Worm (Caenorhabditis elegans) whole organism, L3 larva: ENCODE results near the gene B0524.5.

ENCODE experiments used
- R02D3.7 ChIP-seq: fragments of 150-350 bp; optimal IDR thresholded peaks from 2 replicates; lab custom pipeline; 2014; ENCODE audit warnings: missing biosample characterization, missing genetic modification characterization
- ZK546.5 ChIP-seq: sonication (generic microtip); optimal IDR thresholded peaks from 2 replicates; lab custom pipeline; 2017; ENCODE audit warnings: missing biosample characterization, missing genetic modification characterization
- ama-1 ChIP-seq: fragments of 150-350 bp; optimal IDR thresholded peaks from 2 replicates; lab custom pipeline; 2018
- ceh-28 ChIP-seq: fragments of 150-350 bp; optimal IDR thresholded peaks from 2 replicates; lab custom pipeline; 2014; ENCODE audit warnings: missing biosample characterization, missing genetic modification reagents, missing genetic modification characterization
- daf-12 ChIP-seq: fragments of 150-350 bp; optimal IDR thresholded peaks from 2 replicates; lab custom pipeline; 2014; ENCODE audit warnings: missing biosample characterization, missing genetic modification reagents, missing genetic modification characterization
- egl-27 ChIP-seq: sonication (generic microtip); optimal IDR thresholded peaks from 4 replicates; lab custom pipeline; 2017; ENCODE audit warnings: missing biosample characterization, missing genetic modification reagents, missing genetic modification characterization
- elt-1 ChIP-seq: fragments of 150-350 bp; optimal IDR thresholded peaks from 2 replicates; lab custom pipeline; 2014; ENCODE audit warnings: missing biosample characterization, missing genetic modification characterization
- elt-2 ChIP-seq: sonication (generic microtip); optimal IDR thresholded peaks from 2 replicates; lab custom pipeline; 2016; ENCODE audit warnings: missing genetic modification reagents, mild to moderate bottlenecking, missing genetic modification characterization, missing compliant biosample characterization
- elt-3 ChIP-seq, 3 experiments: fragments of 150-350 bp in 1 of 3; sonication (generic microtip) in 2 of 3; optimal IDR thresholded peaks; 2 replicates in 2 of 3; 4 replicates in 1 of 3; lab custom pipeline; 2014 to 2017; ENCODE audit warnings: missing biosample characterization in 3 of 3, missing genetic modification characterization in 3 of 3
- eor-1 ChIP-seq, 2 experiments: fragments of 150-350 bp; optimal IDR thresholded peaks; 2 replicates each; lab custom pipeline; 2014 to 2018; ENCODE audit warnings: missing biosample characterization in 2 of 2, missing genetic modification characterization in 2 of 2
- jun-1 ChIP-seq: fragments of 150-350 bp; optimal IDR thresholded peaks from 2 replicates; lab custom pipeline; 2014; ENCODE audit warnings: missing biosample characterization, missing genetic modification reagents, missing genetic modification characterization
- lin-15B ChIP-seq: fragments of 150-350 bp; optimal IDR thresholded peaks from 2 replicates; lab custom pipeline; 2014; ENCODE audit warnings: missing biosample characterization, missing genetic modification characterization
- lin-39 ChIP-seq: fragments of 150-350 bp; optimal IDR thresholded peaks from 2 replicates; lab custom pipeline; 2018; ENCODE audit warnings: missing biosample characterization, missing genetic modification reagents, missing genetic modification characterization
- lsy-12 ChIP-seq: sonication (generic microtip); optimal IDR thresholded peaks from 2 replicates; lab custom pipeline; 2016; ENCODE audit warnings: mild to moderate bottlenecking, missing genetic modification characterization, missing compliant biosample characterization
- mdl-1 ChIP-seq: fragments of 150-350 bp; optimal IDR thresholded peaks from 2 replicates; lab custom pipeline; 2014; ENCODE audit warnings: missing biosample characterization, missing genetic modification characterization
- mml-1 ChIP-seq: fragments of 150-350 bp; sonication (generic microtip); optimal IDR thresholded peaks from 3 replicates; lab custom pipeline; 2014; ENCODE audit warnings: missing biosample characterization, missing genetic modification characterization
- nfya-1 ChIP-seq: sonication (generic microtip); optimal IDR thresholded peaks from 2 replicates; lab custom pipeline; 2017; ENCODE audit warnings: missing genetic modification characterization, mild to moderate bottlenecking, missing compliant biosample characterization, antibody characterized with exemption, moderate library complexity; ENCODE audit not compliant: insufficient read depth
- nhr-11 ChIP-seq: fragments of 150-350 bp; optimal IDR thresholded peaks from 2 replicates; lab custom pipeline; 2014; ENCODE audit warnings: missing biosample characterization, missing genetic modification characterization
- nhr-23 ChIP-seq: fragments of 150-350 bp; optimal IDR thresholded peaks from 2 replicates; lab custom pipeline; 2014; ENCODE audit warnings: missing biosample characterization, missing genetic modification reagents, missing genetic modification characterization
- nhr-25 ChIP-seq: sonication (generic microtip); optimal IDR thresholded peaks from 2 replicates; lab custom pipeline; 2017; ENCODE audit warnings: missing biosample characterization, missing genetic modification characterization
- nhr-43 ChIP-seq: sonication (generic microtip); optimal IDR thresholded peaks from 2 replicates; lab custom pipeline; 2016; ENCODE audit warnings: mild to moderate bottlenecking, missing genetic modification characterization, missing compliant biosample characterization; ENCODE audit not compliant: poor library complexity, severe bottlenecking
- nhr-67 ChIP-seq: fragments of 150-350 bp; optimal IDR thresholded peaks from 2 replicates; lab custom pipeline; 2014; ENCODE audit warnings: missing biosample characterization, missing genetic modification characterization
- nhr-76 ChIP-seq: fragments of 150-350 bp; sonication (generic microtip); optimal IDR thresholded peaks from 5 replicates; lab custom pipeline; 2014; ENCODE audit warnings: missing biosample characterization, missing genetic modification characterization
- pqm-1 ChIP-seq: fragments of 150-350 bp; optimal IDR thresholded peaks from 2 replicates; lab custom pipeline; 2017; ENCODE audit warnings: missing biosample characterization, missing genetic modification characterization, inconsistent platforms
- sea-2 ChIP-seq: fragments of 150-350 bp; sonication (generic microtip); optimal IDR thresholded peaks from 4 replicates; lab custom pipeline; 2014; ENCODE audit warnings: missing biosample characterization, missing genetic modification reagents, missing genetic modification characterization
- skn-1 ChIP-seq: fragments of 150-350 bp; optimal IDR thresholded peaks from 2 replicates; lab custom pipeline; 2014; ENCODE audit warnings: missing biosample characterization, missing genetic modification characterization
- unc-39 ChIP-seq: sonication (generic microtip); optimal IDR thresholded peaks from 4 replicates; lab custom pipeline; 2017; ENCODE audit warnings: missing biosample characterization, missing genetic modification characterization
- unc-62 ChIP-seq: fragments of 150-350 bp; sonication (generic microtip); optimal IDR thresholded peaks from 4 replicates; lab custom pipeline; 2014; ENCODE audit warnings: missing biosample characterization, missing genetic modification reagents, missing genetic modification characterization
- zag-1 ChIP-seq: fragments of 150-350 bp; optimal IDR thresholded peaks from 2 replicates; lab custom pipeline; 2014; ENCODE audit warnings: missing biosample characterization, missing genetic modification characterization

B0524.5 gene

ce11 chrIII:1892147-1892546 lies 1.5 kb downstream of the B0524.5 start:
- peak; percentile 95 for TF ChIP-seq ceh-28 (tag; lab: Kevin White, UChicago)
- TF ChIP-seq, all 47 proteins: peak for 1; not testable (repeated sequence) for 46

ce11 chrIII:1887354-1887753 lies 6.3 kb downstream of the B0524.5 start, which contains the start of gene B0524.3:
Gene B0524.3 (plus strand): TSS chrIII:1887654.
- TF ChIP-seq lin-15B (tag; lab: Kevin White, UChicago), result no peak
- TF ChIP-seq sea-2, result no peak
- no peak for TF ChIP-seq unc-62 (GFP tag; lab: Kevin White, UChicago)
- no peak for TF ChIP-seq nfya-1
- no peak for TF ChIP-seq elt-2 (tag; lab: Kevin White, UChicago)
- TF ChIP-seq mdl-1 (tag; lab: Kevin White, UChicago), result no peak
- TF ChIP-seq nhr-25, result no peak
- no peak for TF ChIP-seq nhr-67 (tag; lab: Kevin White, UChicago)
- TF ChIP-seq ama-1 (lab: Kevin White, UChicago), result no peak
- TF ChIP-seq nhr-11 (tag; lab: Kevin White, UChicago), result no peak
- TF ChIP-seq nhr-23, result no peak
- TF ChIP-seq lsy-12, result no peak
- TF ChIP-seq elt-1 (tag; lab: Kevin White, UChicago), result no peak
- no peak for TF ChIP-seq ceh-28 (tag; lab: Kevin White, UChicago)
- no peak for TF ChIP-seq daf-12 (tag; lab: Kevin White, UChicago)
- TF ChIP-seq nhr-43 (tag; lab: Kevin White, UChicago), result no peak
- TF ChIP-seq, all 47 proteins: peak for 0

ce11 chrIII:1886914-1887313 lies 6.8 kb downstream of the B0524.5 start:
- TF ChIP-seq nhr-25 (no peak), sea-2 (no peak), R02D3.7 (tag; lab: Kevin White, UChicago) (no peak), nfya-1 (no peak), ceh-28 (tag; lab: Kevin White, UChicago) (peak; percentile 83), lin-15B (tag; lab: Kevin White, UChicago) (no peak)

ce11 chrIII:1882678-1883077 lies 11.0 kb downstream of the B0524.5 start:
- TF ChIP-seq R02D3.7 (tag; lab: Kevin White, UChicago), result no peak
- TF ChIP-seq elt-2 (tag; lab: Kevin White, UChicago), result no peak
- no peak for TF ChIP-seq nhr-67 (tag; lab: Kevin White, UChicago)
- TF ChIP-seq ceh-28 (tag; lab: Kevin White, UChicago), result peak; percentile 88
- TF ChIP-seq, all 47 proteins: peak for 1

ce11 chrIII:1880221-1880620 lies 13.5 kb downstream of the B0524.5 start:
- TF ChIP-seq pqm-1 (tag; lab: Kevin White, UChicago) (no peak), ceh-28 (tag; lab: Kevin White, UChicago) (peak; percentile 94), ZK546.5 (tag; lab: Kevin White, UChicago) (no peak)

ce11 chrIII:1878918-1879317 lies 14.8 kb downstream of the B0524.5 start:
- TF ChIP-seq elt-1 (tag; lab: Kevin White, UChicago), result no peak
- peak; percentile 99 for TF ChIP-seq ceh-28 (tag; lab: Kevin White, UChicago)

ce11 chrIII:1878065-1878464 lies 15.6 kb downstream of the B0524.5 start, which contains the start of gene smi-1:
Gene smi-1 (plus strand): TSS chrIII:1878365.
- TF ChIP-seq egl-27 (no peak), lsy-12 (no peak), mml-1 (no peak), skn-1 (tag; lab: Kevin White, UChicago) (no peak), lin-39 (no peak), zag-1 (tag; lab: Kevin White, UChicago) (no peak), nhr-76 (tag; lab: Kevin White, UChicago) (no peak), nhr-67 (tag; lab: Kevin White, UChicago) (no peak), ceh-28 (tag; lab: Kevin White, UChicago) (no peak), nhr-23 (no peak), daf-12 (tag; lab: Kevin White, UChicago) (no peak), lin-15B (tag; lab: Kevin White, UChicago) (no peak), nfya-1 (no peak), eor-1 (tag; optimal IDR thresholded peaks at IDR 0.05; lab: Kevin White, UChicago) (no peak), elt-3 (tag; optimal IDR thresholded peaks at IDR 0.05; lab: Kevin White, UChicago) (no peak), jun-1 (tag; lab: Kevin White, UChicago) (no peak), unc-39 (tag; lab: Kevin White, UChicago) (no peak), nhr-25 (no peak)
